Fruit fly (Drosophila melanogaster) whole organism, prepupa: ENCODE data around the gene Ctps.

Experiments used
- CG10631 ChIP-seq: fragments of 200-800 bp; sonication (Bioruptor generic); optimal IDR thresholded peaks from 2 replicates; lab custom pipeline; 2016; ENCODE audit warnings: missing biosample characterization, missing genetic modification characterization
- CG34406 ChIP-seq: fragments of 200-800 bp; sonication (Bioruptor generic); optimal IDR thresholded peaks from 3 replicates; lab custom pipeline; 2016; ENCODE audit warnings: missing biosample characterization, missing genetic modification characterization
- CG6808 ChIP-seq: fragments of 200-800 bp; sonication (Bioruptor generic); optimal IDR thresholded peaks from 3 replicates; lab custom pipeline; 2017; ENCODE audit warnings: missing biosample characterization, missing genetic modification characterization, mild to moderate bottlenecking, moderate library complexity, missing genetic modification reagents
- CG8119 ChIP-seq: fragments of 200-800 bp; sonication (Bioruptor generic); IDR thresholded peaks from 3 replicates; pipeline ENCODE4 v1.3.6; 2022; ENCODE audit warnings: missing biosample characterization, missing genetic modification characterization
- CG8632 ChIP-seq: fragments of 200-800 bp; sonication (Bioruptor generic); optimal IDR thresholded peaks from 3 replicates; lab custom pipeline; 2016; ENCODE audit warnings: missing biosample characterization, missing genetic modification characterization
- Eip78C ChIP-seq: fragments of 200-800 bp; sonication (Bioruptor generic); peaks from one replicate; lab custom pipeline; 2016; ENCODE audit warnings: missing biosample characterization, missing genetic modification characterization
- Gug ChIP-seq: fragments of 200-800 bp; sonication (Bioruptor generic); IDR thresholded peaks from 2 replicates; pipeline ENCODE4 v1.3.6; 2022; ENCODE audit warnings: missing biosample characterization, missing genetic modification characterization
- Lpt ChIP-seq: fragments of 200-800 bp; sonication (Bioruptor generic); optimal IDR thresholded peaks from 3 replicates; lab custom pipeline; 2016; ENCODE audit warnings: missing biosample characterization, missing genetic modification characterization
- OdsH ChIP-seq: fragments of 200-800 bp; sonication (Bioruptor generic); optimal IDR thresholded peaks from 3 replicates; lab custom pipeline; 2016; ENCODE audit warnings: missing biosample characterization, missing genetic modification characterization
- cyc ChIP-seq: fragments of 200-800 bp; sonication (Bioruptor generic); optimal IDR thresholded peaks from 3 replicates; lab custom pipeline; 2016; ENCODE audit warnings: missing biosample characterization, missing genetic modification characterization
- fd85E ChIP-seq: fragments of 200-800 bp; sonication (Bioruptor generic); optimal IDR thresholded peaks from 3 replicates; lab custom pipeline; 2016; ENCODE audit warnings: missing biosample characterization, missing genetic modification characterization
- svp ChIP-seq: fragments of 200-800 bp; sonication (Bioruptor generic); peaks from one replicate; lab custom pipeline; 2016; ENCODE audit warnings: missing biosample characterization, missing genetic modification characterization

DNA sequence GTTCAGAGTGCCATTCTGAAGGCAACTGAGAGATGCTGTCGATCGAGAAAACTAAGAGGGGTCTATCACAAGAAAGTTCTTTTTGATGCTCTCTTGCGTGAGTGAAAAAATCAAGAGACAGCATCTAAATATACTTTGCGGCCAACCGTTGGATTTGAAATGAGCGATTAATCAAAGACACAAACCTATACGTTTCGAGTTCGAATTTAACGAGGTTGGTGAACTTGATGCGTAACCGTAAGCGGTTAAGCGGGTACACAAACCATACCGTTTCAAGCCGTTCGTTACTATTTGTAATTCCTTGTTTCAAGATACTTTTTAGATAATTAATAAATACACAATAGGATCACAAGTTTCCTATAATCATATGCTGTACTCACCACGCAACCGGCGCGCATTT is 25.6 kb upstream of the Ctps start:
- TF ChIP-seq OdsH (GFP tag; lab: Kevin White, UChicago) (no peak), fd85E (GFP tag; lab: Kevin White, UChicago) (no peak), Gug (GFP tag; lab: Robert Waterston, UW) (no peak), CG8632 (GFP tag; lab: Kevin White, UChicago) (no peak), svp (GFP tag; lab: Kevin White, UChicago) (no peak), CG6808 (GFP tag; lab: Kevin White, UChicago) (no peak), Eip78C (GFP tag; lab: Kevin White, UChicago) (no peak), Lpt (no peak), CG10631 (GFP tag; lab: Kevin White, UChicago) (no peak), CG8119 (GFP tag; lab: Robert Waterston, UW) (no peak), CG34406 (no peak), cyc (GFP tag; lab: Kevin White, UChicago) (no peak)
